Worm (Caenorhabditis elegans): Measurements from ENCODE around the gene nep-22.

nep-22 gene

ce11 chrX:9057352-9057751 is 23.0 kb downstream of the nep-22 start, which contains the start of gene F47E1.2:
TSS of gene F47E1.2 (plus strand) at chrX:9057652.
- TF ChIP-seq aly-1 (tag; optimal IDR thresholded peaks at IDR 0.05) (no peak), ama-1 (optimal IDR thresholded peaks at IDR 0.05) (no peak), hnd-1 (tag; optimal IDR thresholded peaks at IDR 0.05) (no peak), tbx-37 (GFP tag; conservative IDR thresholded peaks at IDR 0.05) (no peak), sea-1 (GFP tag; conservative IDR thresholded peaks at IDR 0.05) (no peak), ceh-13 (GFP tag; optimal IDR thresholded peaks at IDR 0.05) (no peak), flt-1 (GFP tag; IDR thresholded peaks at IDR 0.05) (no peak), scrt-1 (GFP tag; IDR thresholded peaks at IDR 0.05) (no peak), ets-7 (tag; optimal IDR thresholded peaks at IDR 0.05) (no peak), tbx-11 (GFP tag; IDR thresholded peaks at IDR 0.05) (no peak), pes-1 (GFP tag; IDR thresholded peaks at IDR 0.05) (no peak)

- TF ChIP-seq tbx-37 (GFP tag; conservative IDR thresholded peaks at IDR 0.05) = no peak
- TF ChIP-seq hmbx-1 (tag; optimal IDR thresholded peaks at IDR 0.05) = no peak
- TF ChIP-seq B0310.2 (tag; optimal IDR thresholded peaks at IDR 0.05) = no peak
- TF ChIP-seq tbx-11 (GFP tag; IDR thresholded peaks at IDR 0.05) = no peak
- no peak for TF ChIP-seq tra-4 (tag; optimal IDR thresholded peaks at IDR 0.05)
- no peak for TF ChIP-seq sea-1 (GFP tag; conservative IDR thresholded peaks at IDR 0.05)
- TF ChIP-seq hmg-4 (GFP tag; optimal IDR thresholded peaks at IDR 0.05) = no peak
- TF ChIP-seq flt-1 (GFP tag; IDR thresholded peaks at IDR 0.05) = no peak
- TF ChIP-seq ceh-13 (GFP tag; optimal IDR thresholded peaks at IDR 0.05) = no peak
- no peak for TF ChIP-seq ama-1 (optimal IDR thresholded peaks at IDR 0.05)
- no peak for TF ChIP-seq ceh-36 (tag; optimal IDR thresholded peaks at IDR 0.05)
- TF ChIP-seq F13C5.2 (tag; optimal IDR thresholded peaks at IDR 0.05) = no peak
- TF ChIP-seq scrt-1 (GFP tag; IDR thresholded peaks at IDR 0.05) = no peak
- TF ChIP-seq hnd-1 (tag; optimal IDR thresholded peaks at IDR 0.05) = no peak
- TF ChIP-seq ets-7 (tag; optimal IDR thresholded peaks at IDR 0.05) = no peak
- no peak for TF ChIP-seq pes-1 (GFP tag; IDR thresholded peaks at IDR 0.05)
- no peak for TF ChIP-seq aly-1 (tag; optimal IDR thresholded peaks at IDR 0.05)
These were observed 28.2 kb downstream of the nep-22 start, which contains the start of gene F47E1.4 for ce11 chrX:9062523-9062922. TSS of gene F47E1.4 (plus strand) at chrX:9062823.

- TF ChIP-seq tbx-37 (GFP tag; conservative IDR thresholded peaks at IDR 0.05) = no peak
- TF ChIP-seq flt-1 (GFP tag; IDR thresholded peaks at IDR 0.05) = no peak
- TF ChIP-seq hmg-4 (GFP tag; optimal IDR thresholded peaks at IDR 0.05) = no peak
These were observed 29.1 kb downstream of the nep-22 start for ce11 chrX:9063439-9063838.

ce11 chrX:9067230-9067822 is 33.0 kb downstream of the nep-22 start:
- TF ChIP-seq ama-1 (optimal IDR thresholded peaks at IDR 0.05) (no peak), sea-1 (GFP tag; conservative IDR thresholded peaks at IDR 0.05) (no peak), ceh-13 (GFP tag; optimal IDR thresholded peaks at IDR 0.05) (no peak), B0310.2 (tag; optimal IDR thresholded peaks at IDR 0.05) (no peak), ceh-36 (tag; optimal IDR thresholded peaks at IDR 0.05) (no peak), hmbx-1 (tag; optimal IDR thresholded peaks at IDR 0.05) (no peak), hmg-4 (GFP tag; optimal IDR thresholded peaks at IDR 0.05) (no peak), ets-7 (tag; optimal IDR thresholded peaks at IDR 0.05) (no peak), flt-1 (GFP tag; IDR thresholded peaks at IDR 0.05) (no peak), hnd-1 (tag; optimal IDR thresholded peaks at IDR 0.05) (no peak), pes-1 (GFP tag; IDR thresholded peaks at IDR 0.05) (no peak), tbx-11 (GFP tag; IDR thresholded peaks at IDR 0.05) (no peak), F13C5.2 (tag; optimal IDR thresholded peaks at IDR 0.05) (no peak), tra-4 (tag; optimal IDR thresholded peaks at IDR 0.05) (no peak), scrt-1 (GFP tag; IDR thresholded peaks at IDR 0.05) (no peak), tbx-37 (GFP tag; conservative IDR thresholded peaks at IDR 0.05) (no peak), aly-1 (tag; optimal IDR thresholded peaks at IDR 0.05) (no peak)

- no peak for TF ChIP-seq tbx-37 (GFP tag; conservative IDR thresholded peaks at IDR 0.05)
- TF ChIP-seq flt-1 (GFP tag; IDR thresholded peaks at IDR 0.05) = no peak
- peak; percentile 18 for TF ChIP-seq aly-1 (tag; optimal IDR thresholded peaks at IDR 0.05)
- TF ChIP-seq ama-1 (optimal IDR thresholded peaks at IDR 0.05) = no peak
- TF ChIP-seq tbx-11 (GFP tag; IDR thresholded peaks at IDR 0.05) = no peak
- TF ChIP-seq ceh-36 (tag; optimal IDR thresholded peaks at IDR 0.05) = no peak
- no peak for TF ChIP-seq tra-4 (tag; optimal IDR thresholded peaks at IDR 0.05)
- no peak for TF ChIP-seq scrt-1 (GFP tag; IDR thresholded peaks at IDR 0.05)
- peak; percentile 63 for TF ChIP-seq hmg-4 (GFP tag; optimal IDR thresholded peaks at IDR 0.05)
These were observed 33.7 kb downstream of the nep-22 start for ce11 chrX:9068075-9068474.

- TF ChIP-seq scrt-1 (GFP tag; IDR thresholded peaks at IDR 0.05) (no peak), hnd-1 (tag; optimal IDR thresholded peaks at IDR 0.05) (no peak), hmbx-1 (tag; optimal IDR thresholded peaks at IDR 0.05) (no peak), flt-1 (GFP tag; IDR thresholded peaks at IDR 0.05) (no peak), ceh-13 (GFP tag; optimal IDR thresholded peaks at IDR 0.05) (no peak), tbx-11 (GFP tag; IDR thresholded peaks at IDR 0.05) (no peak), F13C5.2 (tag; optimal IDR thresholded peaks at IDR 0.05) (no peak), sea-1 (GFP tag; conservative IDR thresholded peaks at IDR 0.05) (no peak), tra-4 (tag; optimal IDR thresholded peaks at IDR 0.05) (no peak), ets-7 (tag; optimal IDR thresholded peaks at IDR 0.05) (no peak), ama-1 (optimal IDR thresholded peaks at IDR 0.05) (no peak), hmg-4 (GFP tag; optimal IDR thresholded peaks at IDR 0.05) (no peak), B0310.2 (tag; optimal IDR thresholded peaks at IDR 0.05) (no peak), pes-1 (GFP tag; IDR thresholded peaks at IDR 0.05) (no peak), tbx-37 (GFP tag; conservative IDR thresholded peaks at IDR 0.05) (no peak), aly-1 (tag; optimal IDR thresholded peaks at IDR 0.05) (no peak), ceh-36 (tag; optimal IDR thresholded peaks at IDR 0.05) (no peak)
These were observed 34.7 kb downstream of the nep-22 start for ce11 chrX:9069070-9069469.

ce11 chrX:9074497-9074896 is 40.1 kb downstream of the nep-22 start:
- TF ChIP-seq hmbx-1 (tag; optimal IDR thresholded peaks at IDR 0.05) (no peak), B0310.2 (tag; optimal IDR thresholded peaks at IDR 0.05) (no peak), tbx-11 (GFP tag; IDR thresholded peaks at IDR 0.05) (no peak), hnd-1 (tag; optimal IDR thresholded peaks at IDR 0.05) (no peak), scrt-1 (GFP tag; IDR thresholded peaks at IDR 0.05) (no peak), ama-1 (optimal IDR thresholded peaks at IDR 0.05) (no peak), F13C5.2 (tag; optimal IDR thresholded peaks at IDR 0.05) (no peak)

All from whole organism, early embryonic.